Worm (Caenorhabditis elegans) whole organism, young adult: ENCODE data around the gene str-15.

Source experiments
- ama-1 ChIP-seq, 3 experiments: fragments of 150-350 bp in 1 of 3; sonication (generic microtip) in 2 of 3; optimal IDR thresholded peaks; 2 replicates each; lab custom pipeline; 2014 to 2018; ENCODE audit warnings: missing biosample characterization in 2 of 3, missing genetic modification characterization in 2 of 3, missing genetic modification reagents in 2 of 3
- hmg-20 ChIP-seq: fragments of 200-800 bp; sonication (Bioruptor generic); IDR thresholded peaks from 2 replicates; pipeline ENCODE4 v1.3.6; 2022; ENCODE audit warnings: missing genetic modification reagents, missing genetic modification characterization, missing compliant biosample characterization

- no peak for TF ChIP-seq hmg-20 (GFP tag; lab: Robert Waterston, UW)
- TF ChIP-seq ama-1 (optimal IDR thresholded peaks at IDR 0.05; lab: Kevin White, UChicago) = no peak
- no peak for TF ChIP-seq ama-1 (GFP tag; optimal IDR thresholded peaks at IDR 0.05; lab: Kevin White, UChicago)
These were observed 12.3 kb upstream of the str-15 start, which contains the start of gene srh-138 for ce11 chrV:16470916-16471315.
